Worm (Caenorhabditis elegans) whole organism, L1 larva: ENCODE data around the gene bus-19.
"Not testable (repeated sequence)": the region's sequence is repeated elsewhere in the genome, so short reads cannot be mapped to it uniquely, and the experiment has no call there.

Experiments used
- C16A3.4 ChIP-seq: fragments of 150-350 bp; optimal IDR thresholded peaks from 2 replicates; lab custom pipeline; 2014; ENCODE audit warnings: missing biosample characterization, missing genetic modification characterization
- ceh-8 ChIP-seq: fragments of 200-800 bp; sonication (Bioruptor generic); optimal IDR thresholded peaks from 2 replicates; lab custom pipeline; 2018; ENCODE audit warnings: mild to moderate bottlenecking, missing genetic modification characterization, moderate library complexity, missing compliant biosample characterization
- ceh-82 ChIP-seq, 3 experiments: fragments of 150-350 bp in 1 of 3; sonication (generic microtip) in 2 of 3; optimal IDR thresholded peaks; 2 replicates each; lab custom pipeline; 2014 to 2017; ENCODE audit warnings: missing biosample characterization in 3 of 3, missing genetic modification characterization in 3 of 3
- ceh-88 ChIP-seq: fragments of 200-800 bp; sonication (Bioruptor generic); IDR thresholded peaks from 2 replicates; pipeline ENCODE4 v1.3.6; 2022; ENCODE audit warnings: missing genetic modification characterization, missing compliant biosample characterization
- dsc-1 ChIP-seq: sonication (generic microtip); optimal IDR thresholded peaks from 2 replicates; lab custom pipeline; 2016; ENCODE audit warnings: mild to moderate bottlenecking, missing genetic modification characterization, missing compliant biosample characterization
- efl-1 ChIP-seq, 4 experiments: fragments of 150-350 bp; optimal IDR thresholded peaks in 3 of 4; peaks in 1 of 4; 1 replicate in 1 of 4; 2 replicates in 3 of 4; lab custom pipeline; 2014; ENCODE audit warnings: missing biosample characterization in 2 of 4, missing genetic modification characterization in 2 of 4, missing genetic modification reagents in 2 of 4
- elt-2 ChIP-seq: sonication (generic microtip); optimal IDR thresholded peaks from 2 replicates; lab custom pipeline; 2016; ENCODE audit warnings: missing genetic modification characterization, mild to moderate bottlenecking, inconsistent platforms, missing compliant biosample characterization, missing genetic modification reagents
- fos-1 ChIP-seq: fragments of 150-350 bp; optimal IDR thresholded peaks from 2 replicates; lab custom pipeline; 2014; ENCODE audit warnings: missing biosample characterization, missing genetic modification characterization
- grh-1 ChIP-seq: fragments of 200-800 bp; sonication (Bioruptor generic); IDR thresholded peaks from 2 replicates; pipeline ENCODE4 v1.3.6; 2022; ENCODE audit warnings: missing genetic modification reagents, missing genetic modification characterization, missing compliant biosample characterization
- hlh-4 ChIP-seq: sonication (generic microtip); optimal IDR thresholded peaks from 2 replicates; lab custom pipeline; 2016; ENCODE audit warnings: mild to moderate bottlenecking, missing genetic modification characterization, missing compliant biosample characterization
- irx-1 ChIP-seq: sonication (generic microtip); optimal IDR thresholded peaks from 2 replicates; lab custom pipeline; 2016; ENCODE audit warnings: missing genetic modification characterization, missing compliant biosample characterization
- jun-1 ChIP-seq: fragments of 150-350 bp; optimal IDR thresholded peaks from 2 replicates; lab custom pipeline; 2014; ENCODE audit warnings: missing biosample characterization, missing genetic modification reagents, missing genetic modification characterization
- lin-14 ChIP-seq: fragments of 200-800 bp; sonication (Bioruptor generic); optimal IDR thresholded peaks from 2 replicates; lab custom pipeline; 2018; ENCODE audit warnings: mild to moderate bottlenecking, missing genetic modification characterization, moderate library complexity, missing compliant biosample characterization
- lin-35 ChIP-seq, 2 experiments: fragments of 150-350 bp; optimal IDR thresholded peaks; 2 replicates each; lab custom pipeline; 2014; ENCODE audit warnings: missing biosample characterization in 2 of 2, missing genetic modification characterization in 2 of 2, missing genetic modification reagents in 2 of 2
- lsy-2 ChIP-seq, 2 experiments: fragments of 150-350 bp; optimal IDR thresholded peaks; 2 replicates each; lab custom pipeline; 2014; ENCODE audit warnings: missing biosample characterization in 2 of 2, missing genetic modification characterization in 2 of 2
- mdl-1 ChIP-seq, 2 experiments: fragments of 150-350 bp; optimal IDR thresholded peaks; 2 replicates each; lab custom pipeline; 2014 to 2017; ENCODE audit warnings: missing biosample characterization in 2 of 2, missing genetic modification characterization in 2 of 2, inconsistent platforms in 1 of 2
- mef-2 ChIP-seq: fragments of 150-350 bp; optimal IDR thresholded peaks from 2 replicates; lab custom pipeline; 2014; ENCODE audit warnings: missing biosample characterization, missing genetic modification characterization
- nhr-11 ChIP-seq: fragments of 150-350 bp; optimal IDR thresholded peaks from 2 replicates; lab custom pipeline; 2014; ENCODE audit warnings: missing biosample characterization, missing genetic modification characterization
- nhr-12 ChIP-seq: sonication (generic microtip); optimal IDR thresholded peaks from 2 replicates; lab custom pipeline; 2017; ENCODE audit warnings: missing biosample characterization, missing genetic modification characterization
- nhr-19 ChIP-seq: fragments of 200-800 bp; sonication (Bioruptor generic); conservative IDR thresholded peaks from 2 replicates; pipeline ENCODE4 v1.3.6; 2022; ENCODE audit warnings: missing genetic modification characterization, missing compliant biosample characterization
- nhr-237 ChIP-seq: fragments of 150-350 bp; optimal IDR thresholded peaks from 2 replicates; lab custom pipeline; 2014; ENCODE audit warnings: missing biosample characterization, missing genetic modification characterization
- nhr-28 ChIP-seq: fragments of 150-350 bp; optimal IDR thresholded peaks from 2 replicates; lab custom pipeline; 2014; ENCODE audit warnings: missing biosample characterization, missing genetic modification characterization
- nhr-84 ChIP-seq: sonication (generic microtip); optimal IDR thresholded peaks from 2 replicates; lab custom pipeline; 2017; ENCODE audit warnings: missing biosample characterization, missing genetic modification characterization
- nhr-85 ChIP-seq: sonication (generic microtip); peaks from one replicate; lab custom pipeline; 2016; ENCODE audit warnings: missing genetic modification characterization, inconsistent platforms, missing compliant biosample characterization
- pag-3 ChIP-seq: sonication (generic microtip); optimal IDR thresholded peaks from 2 replicates; lab custom pipeline; 2017; ENCODE audit warnings: missing genetic modification characterization, mild to moderate bottlenecking, missing compliant biosample characterization, antibody characterized with exemption, borderline replicate concordance; ENCODE audit not compliant: insufficient read depth
- pax-3 ChIP-seq: fragments of 200-800 bp; sonication (Bioruptor generic); optimal IDR thresholded peaks from 2 replicates; lab custom pipeline; 2018; ENCODE audit warnings: mild to moderate bottlenecking, missing genetic modification characterization, moderate library complexity, missing compliant biosample characterization
- skn-1 ChIP-seq: fragments of 150-350 bp; optimal IDR thresholded peaks from 2 replicates; lab custom pipeline; 2014; ENCODE audit warnings: missing biosample characterization, missing genetic modification characterization
- snpc-4 ChIP-seq: fragments of 150-350 bp; optimal IDR thresholded peaks from 2 replicates; lab custom pipeline; 2014; ENCODE audit warnings: missing biosample characterization, missing genetic modification characterization
- snu-23 ChIP-seq: sonication (generic microtip); optimal IDR thresholded peaks from 2 replicates; lab custom pipeline; 2016; ENCODE audit warnings: missing genetic modification characterization, missing compliant biosample characterization
- tlp-1 ChIP-seq: fragments of 150-350 bp; optimal IDR thresholded peaks from 2 replicates; lab custom pipeline; 2014; ENCODE audit warnings: missing biosample characterization, missing genetic modification characterization
- unc-130 ChIP-seq: fragments of 150-350 bp; optimal IDR thresholded peaks from 2 replicates; lab custom pipeline; 2017; ENCODE audit warnings: missing biosample characterization, missing genetic modification characterization, inconsistent platforms
- unc-98 ChIP-seq: fragments of 200-800 bp; sonication (Bioruptor generic); IDR thresholded peaks from 2 replicates; pipeline ENCODE4 v1.3.6; 2022; ENCODE audit warnings: missing genetic modification characterization, missing compliant biosample characterization
- vab-15 ChIP-seq: sonication (generic microtip); optimal IDR thresholded peaks from 2 replicates; lab custom pipeline; 2017; ENCODE audit warnings: missing genotype, mild to moderate bottlenecking, missing genetic modification characterization, missing compliant biosample characterization
- zag-1 ChIP-seq: fragments of 150-350 bp; optimal IDR thresholded peaks from 2 replicates; lab custom pipeline; 2014; ENCODE audit warnings: missing biosample characterization, missing genetic modification characterization

Gene bus-19

DNA sequence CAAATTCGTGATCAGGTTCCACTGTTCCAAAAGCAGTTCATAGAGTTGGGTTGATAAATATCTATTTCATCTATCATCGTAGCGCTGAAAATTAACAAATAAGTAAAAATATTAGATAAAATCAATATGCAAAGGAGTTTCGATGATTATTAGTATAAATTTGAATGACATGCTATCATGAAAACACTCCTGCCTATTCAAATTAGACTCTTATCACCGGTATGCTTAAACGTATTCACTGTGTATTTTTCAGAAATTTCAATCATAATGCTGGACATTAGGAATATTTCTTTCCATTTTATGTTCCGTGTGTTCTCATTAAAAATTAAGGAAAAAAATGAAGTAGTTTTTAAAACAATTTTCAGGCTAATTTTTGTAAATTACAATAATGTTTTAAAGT, 26.6 kb upstream of the bus-19 start, which contains the start of gene C44H9.6:
Gene C44H9.6, minus strand, starts transcription at position 101 of the 400 bp plus-strand sequence.
- TF ChIP-seq snpc-4 (no peak), efl-1 (optimal IDR thresholded peaks at IDR 0.05; lab: Kevin White, UChicago) (no peak), efl-1 (GFP tag; optimal IDR thresholded peaks at IDR 0.05 in 1 of 2; lab: Kevin White, UChicago) (peak in 1 of 2 experiments; percentile 67)

DNA sequence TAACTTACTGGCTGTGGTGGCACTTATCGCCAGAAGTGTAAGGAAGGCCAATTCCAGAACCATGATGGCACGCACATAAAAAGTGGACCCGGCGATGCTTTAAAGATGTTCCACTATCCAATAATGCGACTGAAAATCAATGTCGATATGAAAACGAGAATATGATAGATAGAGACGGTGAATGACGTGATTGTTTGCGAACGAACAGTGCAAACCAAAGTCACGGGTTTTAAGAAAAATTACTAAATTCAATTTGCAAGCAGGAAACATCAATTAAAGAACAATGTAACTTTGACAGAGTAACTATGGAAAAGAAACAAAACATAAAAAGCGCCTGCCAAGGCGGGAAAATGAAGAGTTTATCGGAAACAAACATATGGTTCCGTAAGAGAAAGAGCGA, 22.1 kb upstream of the bus-19 start, which contains the start of gene C44H9.5:
Gene C44H9.5, minus strand, starts transcription at position 129 of the 400 bp plus-strand sequence.
- TF ChIP-seq elt-2 (tag; lab: Kevin White, UChicago) (no peak), ceh-88 (GFP tag; lab: Robert Waterston, UW) (no peak), mef-2 (tag; lab: Kevin White, UChicago) (no peak), nhr-28 (no peak), mdl-1 (tag; optimal IDR thresholded peaks at IDR 0.05; lab: Kevin White, UChicago) (no peak), ceh-82 (tag; optimal IDR thresholded peaks at IDR 0.05; lab: Kevin White, UChicago) (no peak), C16A3.4 (no peak), hlh-4 (no peak), lsy-2 (tag; optimal IDR thresholded peaks at IDR 0.05; lab: Kevin White, UChicago) (no peak), skn-1 (tag; lab: Kevin White, UChicago) (no peak), pax-3 (no peak), nhr-84 (tag; lab: Kevin White, UChicago) (no peak), dsc-1 (tag; lab: Kevin White, UChicago) (no peak)

DNA sequence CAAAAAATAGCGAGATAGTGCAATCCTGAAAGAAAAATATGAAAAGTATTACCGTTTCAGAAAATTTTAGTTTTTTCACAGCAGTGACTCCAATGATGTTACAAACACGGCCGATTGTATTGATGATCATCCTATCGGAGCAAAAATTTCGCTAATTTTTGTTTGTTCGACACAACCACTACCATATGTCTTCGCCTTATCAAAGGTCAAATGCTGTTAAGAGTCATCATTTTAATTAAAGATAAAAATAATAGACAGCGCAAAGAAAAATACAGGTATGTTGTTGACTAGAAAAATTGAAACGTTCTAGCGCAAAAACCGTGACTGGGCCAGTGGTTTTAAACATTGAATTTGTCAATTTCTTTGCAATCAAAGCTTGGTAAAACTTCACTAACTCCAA, 19.5 kb upstream of the bus-19 start:
- TF ChIP-seq pax-3 (peak; percentile 20), nhr-85 (tag; lab: Kevin White, UChicago) (no peak), elt-2 (tag; lab: Kevin White, UChicago) (peak; percentile 49)

DNA sequence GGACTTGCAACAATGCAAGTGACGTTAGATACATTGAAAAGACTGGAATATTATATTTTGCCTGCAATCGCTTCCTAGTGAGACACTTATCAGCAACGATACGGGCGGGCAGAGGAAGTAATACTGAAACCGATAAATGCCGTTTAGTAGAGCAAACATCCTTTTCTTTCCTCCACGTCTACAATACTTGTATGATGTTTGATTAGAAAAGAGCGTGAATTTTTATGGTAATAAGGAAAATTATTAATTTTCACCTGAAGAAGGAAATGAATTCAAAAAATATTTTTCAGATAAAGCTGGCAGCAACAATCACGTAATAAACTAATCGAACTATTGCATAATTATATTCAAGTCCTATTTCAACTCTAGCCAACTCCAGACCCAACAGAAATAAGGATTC, 17.1 kb upstream of the bus-19 start, which contains the start of gene C44H9.7:
Gene C44H9.7, minus strand, starts transcription at position 101 of the 400 bp plus-strand sequence.
- TF ChIP-seq elt-2 (tag; lab: Kevin White, UChicago), result peak; percentile 5
- no peak for TF ChIP-seq nhr-12

DNA sequence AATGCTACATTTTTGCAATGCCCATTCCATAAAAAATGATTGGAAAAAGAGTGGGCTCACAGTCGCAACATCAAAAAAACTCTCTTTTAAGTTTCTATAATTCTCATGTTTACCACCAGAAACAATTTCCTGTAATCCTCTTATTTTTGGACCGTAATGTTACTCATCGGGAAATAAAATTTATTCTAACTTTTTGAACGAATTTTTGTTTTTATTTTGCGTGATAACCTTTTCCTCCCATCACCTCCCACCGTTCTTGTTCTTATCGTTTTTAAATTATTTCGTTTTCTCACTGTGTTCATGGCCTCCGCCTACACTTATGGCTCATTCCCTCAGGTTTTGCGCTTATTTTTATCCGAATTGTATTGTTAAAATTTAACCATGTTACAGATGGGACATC, 12.7 kb upstream of the bus-19 start, which contains the start of gene anp-1:
Gene anp-1, plus strand, starts transcription at position 301 of the 400 bp plus-strand sequence.
- no peak for TF ChIP-seq nhr-19 (GFP tag; lab: Robert Waterston, UW)
- TF ChIP-seq jun-1 (tag; lab: Kevin White, UChicago), result no peak
- no peak for TF ChIP-seq nhr-237
- TF ChIP-seq snu-23 (GFP tag; lab: Kevin White, UChicago), result no peak
- no peak for TF ChIP-seq vab-15 (tag; lab: Kevin White, UChicago)
- no peak for TF ChIP-seq unc-130 (tag; lab: Kevin White, UChicago)
- no peak for TF ChIP-seq fos-1 (tag; lab: Kevin White, UChicago)
- no peak for TF ChIP-seq lin-35 (GFP tag; optimal IDR thresholded peaks at IDR 0.05; lab: Kevin White, UChicago)
- no peak for TF ChIP-seq ceh-8 (GFP tag; lab: Kevin White, UChicago)
- TF ChIP-seq irx-1 (tag; lab: Kevin White, UChicago), result no peak
- TF ChIP-seq zag-1, result no peak
- TF ChIP-seq grh-1, result no peak
- TF ChIP-seq lin-14 (GFP tag; lab: Kevin White, UChicago), result no peak
- TF ChIP-seq nhr-28, result no peak
- TF ChIP-seq skn-1 (tag; lab: Kevin White, UChicago), result no peak
- no peak for TF ChIP-seq unc-98 (GFP tag; lab: Robert Waterston, UW)
- TF ChIP-seq, all 84 proteins: peak for 0

DNA sequence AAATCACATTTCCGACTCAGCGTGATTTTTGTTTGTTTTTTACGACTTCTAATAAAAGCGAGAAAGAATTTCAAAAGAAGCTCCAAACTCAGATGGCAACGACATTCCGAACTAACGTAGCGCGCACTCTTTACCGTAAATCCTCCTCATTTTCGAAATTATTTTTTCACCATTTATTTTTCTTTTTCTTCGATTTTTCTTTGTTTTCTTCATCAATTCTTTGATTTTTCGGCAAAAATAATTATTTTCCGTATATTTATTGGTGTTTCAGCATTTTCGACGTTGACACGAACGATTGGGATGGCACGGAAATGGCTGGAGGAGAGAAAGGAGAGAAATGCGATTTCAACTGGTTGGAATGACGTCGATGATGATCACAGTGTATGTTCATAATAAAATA, 6.2 kb upstream of the bus-19 start, which contains the start of gene T07F10.5:
Gene T07F10.5, plus strand, starts transcription at position 301 of the 400 bp plus-strand sequence.
- not testable (repeated sequence) for TF ChIP-seq pag-3, tlp-1, nhr-11 (tag; lab: Kevin White, UChicago)
